Worm (Caenorhabditis elegans): Measurements from ENCODE around the gene Y67D8B.3.

- no peak for TF ChIP-seq K02D7.2 (tag; optimal IDR thresholded peaks at IDR 0.05)
- no peak for TF ChIP-seq pha-4 (tag; optimal IDR thresholded peaks at IDR 0.05)
Observed at ce11 chrIV:3234269-3234668, 32.3 kb upstream of the Y67D8B.3 start.

Measured in whole organism, late embryonic.